Fruit fly (Drosophila melanogaster): ENCODE measurements around the gene Pus10.

DNA sequence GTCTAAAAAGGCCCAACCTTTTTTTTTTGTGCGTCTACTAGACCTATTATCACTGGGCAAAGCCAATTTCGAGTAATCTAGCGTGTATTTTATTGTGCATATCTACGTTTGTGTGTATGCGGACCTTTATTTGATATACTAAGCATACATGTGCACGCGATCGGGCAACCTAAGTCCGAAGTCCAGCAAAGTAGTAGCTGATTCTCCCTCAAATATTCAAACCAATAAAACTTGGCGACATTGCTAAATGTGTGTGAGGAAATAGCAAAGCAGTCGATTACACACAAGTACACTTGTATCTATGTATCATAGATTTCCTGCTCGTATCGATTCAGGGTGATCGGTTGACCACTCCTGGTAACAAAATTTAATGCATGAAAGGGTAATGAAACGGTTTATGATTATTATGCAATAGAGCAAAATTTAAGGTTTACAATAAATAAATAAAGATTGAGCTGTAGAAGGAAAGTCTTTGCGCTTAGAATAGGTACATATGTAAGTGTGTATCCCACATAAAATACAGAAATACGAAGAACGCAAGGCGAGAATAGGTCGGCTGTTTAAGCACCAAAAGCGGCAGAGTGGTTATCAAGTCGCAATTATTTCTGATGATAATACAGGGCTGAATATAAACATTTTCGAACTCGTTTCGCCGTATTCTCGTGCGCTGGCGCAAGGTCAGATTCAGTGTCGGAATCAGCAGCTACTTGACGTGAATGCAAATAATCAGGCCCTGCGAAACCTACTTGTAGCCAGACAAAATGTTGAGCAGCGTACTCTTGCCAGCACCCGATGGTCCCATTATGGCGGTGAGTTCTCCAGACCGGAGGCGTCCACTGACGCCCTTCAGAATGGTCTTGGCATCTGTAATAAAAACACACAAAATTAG is 29.5 kb downstream of the Pus10 start:
- TF ChIP-seq psq (optimal IDR thresholded peaks at IDR 0.05) (no peak), CG8478 (optimal IDR thresholded peaks at IDR 0.05) (no peak), pan (optimal IDR thresholded peaks at IDR 0.05) (no peak), Dll (optimal IDR thresholded peaks at IDR 0.05) (no peak)
